Worm (Caenorhabditis elegans): Measurements from ENCODE around the gene fbxa-56.

DNA sequence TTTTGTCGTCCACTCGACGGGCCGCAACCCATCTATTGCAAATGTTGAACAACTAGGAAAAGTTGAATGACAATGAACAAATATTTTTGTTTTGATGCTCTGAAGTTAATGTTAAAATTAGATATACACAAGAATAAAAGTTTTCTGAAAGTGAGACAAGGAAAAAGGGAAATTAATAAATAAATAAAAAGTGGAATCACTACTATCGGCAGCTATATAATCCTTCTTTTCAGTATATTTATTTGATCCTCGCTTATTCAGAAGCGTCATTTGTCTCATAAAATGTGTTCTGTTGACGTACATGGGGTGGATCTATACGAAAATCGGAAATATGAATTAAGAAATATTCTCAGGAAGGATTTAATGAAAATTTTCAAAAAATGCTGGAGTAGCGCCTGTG is 11.6 kb downstream of the fbxa-56 start, which contains the start of gene pef-1:
- TF ChIP-seq dao-5 (tag; optimal IDR thresholded peaks at IDR 0.05): no peak
- TF ChIP-seq him-1 (tag; optimal IDR thresholded peaks at IDR 0.05): no peak
